Worm (Caenorhabditis elegans) whole organism, L1 larva: ENCODE results near the gene ZK1236.9.

ENCODE experiments used
- alr-1 ChIP-seq: fragments of 200-800 bp; sonication (Bioruptor generic); optimal IDR thresholded peaks from 2 replicates; lab custom pipeline; 2018; ENCODE audit warnings: borderline replicate concordance, mild to moderate bottlenecking, missing genetic modification characterization, missing compliant biosample characterization
- ama-1 ChIP-seq: fragments of 150-350 bp; optimal IDR thresholded peaks from 2 replicates; lab custom pipeline; 2014
- mdl-1 ChIP-seq, 2 experiments: fragments of 150-350 bp; optimal IDR thresholded peaks; 2 replicates each; lab custom pipeline; 2014 to 2017; ENCODE audit warnings: missing biosample characterization in 2 of 2, missing genetic modification characterization in 2 of 2, inconsistent platforms in 1 of 2

- TF ChIP-seq ama-1: no peak
- TF ChIP-seq alr-1 (tag; lab: Kevin White, UChicago): no peak
- no peak for TF ChIP-seq mdl-1 (tag; optimal IDR thresholded peaks at IDR 0.05; lab: Kevin White, UChicago)
Measured at ce11 chrIII:8416871-8417191, 18.1 kb downstream of the ZK1236.9 start.
